Fruit fly (Drosophila melanogaster) whole organism, wandering third instar larva: ENCODE data around the gene fzo.

Experiments used
- Abd-B ChIP-seq: fragments of >200 bp; optimal IDR thresholded peaks from 2 replicates; lab custom pipeline; 2017; ENCODE audit warnings: missing biosample characterization, missing genetic modification characterization
- CG9705 ChIP-seq: fragments of 200-800 bp; sonication (Bioruptor generic); optimal IDR thresholded peaks from 2 replicates; lab custom pipeline; 2018; ENCODE audit warnings: missing biosample characterization, mild to moderate bottlenecking, missing genetic modification characterization
- CrebA ChIP-seq: fragments of 200-800 bp; sonication (Bioruptor generic); optimal IDR thresholded peaks from 2 replicates; lab custom pipeline; 2016; ENCODE audit warnings: missing biosample characterization, mild to moderate bottlenecking, missing genetic modification characterization, borderline replicate concordance
- Hr78 ChIP-seq: fragments of >200 bp; optimal IDR thresholded peaks from 2 replicates; lab custom pipeline; 2017; ENCODE audit warnings: missing biosample characterization, missing genetic modification characterization
- dsf ChIP-seq: sonication (Bioruptor generic); optimal IDR thresholded peaks from 2 replicates; lab custom pipeline; 2016; ENCODE audit warnings: missing biosample characterization, missing genetic modification characterization, borderline replicate concordance
- ey ChIP-seq: fragments of 200-800 bp; sonication (Bioruptor generic); optimal IDR thresholded peaks from 2 replicates; lab custom pipeline; 2016; ENCODE audit warnings: missing biosample characterization, missing genetic modification characterization
- lola ChIP-seq: fragments of >200 bp; optimal IDR thresholded peaks from 2 replicates; lab custom pipeline; 2017; ENCODE audit warnings: missing biosample characterization, missing genetic modification characterization
- woc ChIP-seq: sonication (Bioruptor generic); optimal IDR thresholded peaks from 2 replicates; lab custom pipeline; 2016; ENCODE audit warnings: missing biosample characterization, mild to moderate bottlenecking, missing genetic modification characterization

- TF ChIP-seq lola (GFP tag; lab: Kevin White, UChicago) (no peak), CG9705 (no peak), woc (GFP tag; lab: Kevin White, UChicago) (no peak), dsf (no peak), CrebA (GFP tag; lab: Kevin White, UChicago) (no peak), Hr78 (GFP tag; lab: Kevin White, UChicago) (no peak), Abd-B (GFP tag; lab: Kevin White, UChicago) (no peak), ey (no peak)
Observed at dm6 chr3R:23225266-23225665, 21.4 kb upstream of the fzo start.
